Worm (Caenorhabditis elegans): Measurements from ENCODE around the gene C07A12.7.

- TF ChIP-seq ceh-58 (GFP tag; IDR thresholded peaks at IDR 0.05): no peak
- no peak for TF ChIP-seq rcor-1 (GFP tag; IDR thresholded peaks at IDR 0.05)
- TF ChIP-seq Y56A3A.18 (GFP tag; IDR thresholded peaks at IDR 0.05): no peak
- no peak for TF ChIP-seq attf-5 (GFP tag; optimal IDR thresholded peaks at IDR 0.05)
- no peak for TF ChIP-seq ceh-40 (GFP tag; IDR thresholded peaks at IDR 0.05)
- no peak for TF ChIP-seq attf-6 (GFP tag; IDR thresholded peaks at IDR 0.05)
- TF ChIP-seq ets-4 (GFP tag; optimal IDR thresholded peaks at IDR 0.05): no peak
- TF ChIP-seq lin-54 (GFP tag; optimal IDR thresholded peaks at IDR 0.05): no peak
- no peak for TF ChIP-seq attf-3 (GFP tag; conservative IDR thresholded peaks at IDR 0.05)
- no peak for TF ChIP-seq hrde-1 (tag; optimal IDR thresholded peaks at IDR 0.05; ENCODE audit: borderline replicate concordance)
- no peak for TF ChIP-seq nhr-27 (tag; optimal IDR thresholded peaks at IDR 0.05)
- no peak for TF ChIP-seq aptf-3 (GFP tag; IDR thresholded peaks at IDR 0.05)
- no peak for TF ChIP-seq aptf-2 (GFP tag; conservative IDR thresholded peaks at IDR 0.05)
- no peak for TF ChIP-seq egl-18 (GFP tag; IDR thresholded peaks at IDR 0.05)
Observed at ce11 chrX:4498478-4498877, 23.5 kb downstream of the C07A12.7 start.

All from whole organism, young adult.